Fruit fly (Drosophila melanogaster): Measurements from ENCODE around the gene CG13760.

Gene CG13760

DNA sequence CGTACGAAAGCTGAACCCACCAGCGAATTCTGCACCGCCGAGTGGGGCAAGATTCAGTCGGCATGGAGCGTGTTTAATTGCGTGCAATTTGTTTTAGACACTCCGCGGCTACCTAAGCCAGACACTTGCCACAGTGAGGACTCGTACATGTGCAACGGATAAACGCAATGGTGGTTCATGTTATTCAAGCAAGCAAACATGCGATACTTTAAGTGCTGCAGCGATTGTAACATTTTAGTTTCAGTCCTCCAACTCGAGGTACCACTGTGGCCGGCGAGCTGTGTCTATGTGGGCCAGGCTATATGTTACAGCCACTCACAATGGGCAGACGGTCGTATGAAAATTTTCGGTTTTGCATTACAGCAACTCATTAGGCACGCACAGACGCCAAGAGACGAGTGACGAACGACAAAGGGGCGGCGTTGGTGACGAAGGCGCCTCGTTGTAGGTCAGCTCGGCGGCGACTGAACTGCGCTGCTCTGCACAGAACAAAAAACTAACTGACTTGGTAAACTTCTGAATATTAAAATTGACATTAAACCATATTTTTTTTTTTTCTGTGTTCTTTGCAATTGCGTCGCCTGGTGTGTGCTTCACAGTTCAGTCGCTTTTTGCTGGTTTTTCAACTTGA lies 51.5 kb downstream of the CG13760 start (continued):
- peak; percentile 82 for TF ChIP-seq lab (GFP tag; optimal IDR thresholded peaks at IDR 0.05)
- peak; percentile 39 for TF ChIP-seq CG30431 (GFP tag; optimal IDR thresholded peaks at IDR 0.05)
- no peak for TF ChIP-seq trh (GFP tag; optimal IDR thresholded peaks at IDR 0.05)
- peak; percentile 49 for TF ChIP-seq CG31441 (GFP tag; IDR thresholded peaks at IDR 0.05)
- peak; percentile 22 for TF ChIP-seq cato (GFP tag; optimal IDR thresholded peaks at IDR 0.05; ENCODE audit: borderline replicate concordance)
- peak; percentile 55; the same call in 2 of the 3 replicates for TF ChIP-seq CG6175 (GFP tag; IDR thresholded peaks at IDR 0.05)
- TF ChIP-seq Doc2 (GFP tag; IDR thresholded peaks at IDR 0.05), result 0 out of 2 replicates have a peak, but pooled peaks have one; percentile 50
- peak; percentile 40 for TF ChIP-seq ems (GFP tag; optimal IDR thresholded peaks at IDR 0.05)
- no peak for TF ChIP-seq CG11398 (GFP tag; optimal IDR thresholded peaks at IDR 0.05)
- peak; percentile 31 for TF ChIP-seq Six4 (GFP tag; optimal IDR thresholded peaks at IDR 0.05)
- TF ChIP-seq TFAM (GFP tag; optimal IDR thresholded peaks at IDR 0.05), result no peak
- 0 out of 3 replicates have a peak, but pooled peaks have one; percentile 37 for TF ChIP-seq otp (GFP tag; IDR thresholded peaks at IDR 0.05)
- peak; percentile 58 for TF ChIP-seq gem (tag; optimal IDR thresholded peaks at IDR 0.05)
- TF ChIP-seq ranshi (GFP tag; IDR thresholded peaks at IDR 0.05), result peak; percentile 70; the same call in 1 of the 2 replicates
- peak; percentile 34 for TF ChIP-seq CG5245 (GFP tag; optimal IDR thresholded peaks at IDR 0.05)
- TF ChIP-seq D19B (GFP tag; optimal IDR thresholded peaks at IDR 0.05), result peak; percentile 7
- TF ChIP-seq Ssrp (tag; optimal IDR thresholded peaks at IDR 0.05), result peak; percentile 19
- TF ChIP-seq Fer2 (tag; optimal IDR thresholded peaks at IDR 0.05), result peak; percentile 37
- peak; percentile 61 for TF ChIP-seq ap (GFP tag; IDR thresholded peaks at IDR 0.05)
- 0 out of 2 replicates have a peak, but pooled peaks have one; percentile 22 for TF ChIP-seq esg (GFP tag; conservative IDR thresholded peaks at IDR 0.05)
- peak; percentile 68; the same call in 2 of the 3 replicates for TF ChIP-seq CG34422 (GFP tag; IDR thresholded peaks at IDR 0.05)
- peak; percentile 32 for TF ChIP-seq CG18619 (GFP tag; optimal IDR thresholded peaks at IDR 0.05)
- TF ChIP-seq gro (GFP tag; optimal IDR thresholded peaks at IDR 0.05), result peak; percentile 11
- no peak for TF ChIP-seq CG1832 (GFP tag; optimal IDR thresholded peaks at IDR 0.05)
- TF ChIP-seq NC2β (GFP tag; optimal IDR thresholded peaks at IDR 0.05), result no peak
- TF ChIP-seq Nf-YA (GFP tag; IDR thresholded peaks at IDR 0.05), result peak; percentile 39; the same call in 1 of the 2 replicates
- TF ChIP-seq CG4404 (GFP tag; IDR thresholded peaks at IDR 0.05), result no peak
- TF ChIP-seq CG6765 (GFP tag; optimal IDR thresholded peaks at IDR 0.05), result peak; percentile 23
- TF ChIP-seq CG8478 (optimal IDR thresholded peaks at IDR 0.05), result no peak
- TF ChIP-seq CG3065 (GFP tag; optimal IDR thresholded peaks at IDR 0.05), result no peak
- no peak for TF ChIP-seq Sin3A (optimal IDR thresholded peaks at IDR 0.05)
- TF ChIP-seq corto (GFP tag; optimal IDR thresholded peaks at IDR 0.05), result no peak
- peak; percentile 80 for TF ChIP-seq ci (GFP tag; IDR thresholded peaks at IDR 0.05)
- peak; percentile 41 for TF ChIP-seq CG9876 (GFP tag; optimal IDR thresholded peaks at IDR 0.05)
- TF ChIP-seq CG4730 (GFP tag; IDR thresholded peaks at IDR 0.05), result peak; percentile 44
- TF ChIP-seq CG10565 (GFP tag; optimal IDR thresholded peaks at IDR 0.05), result no peak
- TF ChIP-seq CG32532 (GFP tag; IDR thresholded peaks at IDR 0.05), result peak; percentile 77
- peak; percentile 57 for TF ChIP-seq CG13296 (GFP tag; optimal IDR thresholded peaks at IDR 0.05)
- peak; percentile 81 for TF ChIP-seq slbo (GFP tag; IDR thresholded peaks at IDR 0.05)
- TF ChIP-seq CG9437 (GFP tag; optimal IDR thresholded peaks at IDR 0.05), result peak; percentile 8
- TF ChIP-seq CG10959 (GFP tag; IDR thresholded peaks at IDR 0.05), result no peak
- TF ChIP-seq unc-4 (GFP tag; IDR thresholded peaks at IDR 0.05; ENCODE audit: partially characterized antibody), result no peak
- peak; percentile 70 for TF ChIP-seq Antp (GFP tag; optimal IDR thresholded peaks at IDR 0.05)
- TF ChIP-seq CG6689 (GFP tag; IDR thresholded peaks at IDR 0.05), result peak; percentile 63
- peak; percentile 36 for TF ChIP-seq org-1 (GFP tag; optimal IDR thresholded peaks at IDR 0.05)

Data from whole organism, embryonic.